Worm (Caenorhabditis elegans) whole organism, mixed stage, embryonic: ENCODE results near the gene mvk-1.

Experiments
- M03D4.4 ChIP-seq: sonication (generic microtip); optimal IDR thresholded peaks from 2 replicates; lab custom pipeline; 2017; ENCODE audit warnings: mild to moderate bottlenecking, missing genetic modification characterization, missing compliant biosample characterization
- bed-3 ChIP-seq: fragments of 200-800 bp; sonication (Bioruptor generic); optimal IDR thresholded peaks from 3 replicates; lab custom pipeline; 2018; ENCODE audit warnings: mild to moderate bottlenecking, missing genetic modification characterization, moderate library complexity, missing compliant biosample characterization
- ceh-39 ChIP-seq: fragments of 150-350 bp; optimal IDR thresholded peaks from 2 replicates; lab custom pipeline; 2014; ENCODE audit warnings: missing biosample characterization, missing genetic modification characterization
- ceh-43 ChIP-seq: fragments of 200-800 bp; sonication (Bioruptor generic); optimal IDR thresholded peaks from 2 replicates; lab custom pipeline; 2018; ENCODE audit warnings: mild to moderate bottlenecking, missing genetic modification characterization, moderate library complexity, missing compliant biosample characterization
- ceh-83 ChIP-seq: fragments of 200-800 bp; sonication (Bioruptor generic); optimal IDR thresholded peaks from 2 replicates; lab custom pipeline; 2018; ENCODE audit warnings: mild to moderate bottlenecking, missing genetic modification characterization, missing compliant biosample characterization
- ces-1 ChIP-seq: fragments of 150-350 bp; optimal IDR thresholded peaks from 2 replicates; lab custom pipeline; 2014; ENCODE audit warnings: missing biosample characterization, missing genetic modification reagents, missing genetic modification characterization
- cnd-1 ChIP-seq: fragments of 200-800 bp; sonication (Bioruptor generic); optimal IDR thresholded peaks from 2 replicates; lab custom pipeline; 2018; ENCODE audit warnings: mild to moderate bottlenecking, missing genetic modification characterization, missing compliant biosample characterization
- drap-1 ChIP-seq: fragments of 200-800 bp; sonication (Bioruptor generic); optimal IDR thresholded peaks from 3 replicates; lab custom pipeline; 2018; ENCODE audit warnings: mild to moderate bottlenecking, missing genetic modification characterization, missing compliant biosample characterization
- elt-1 ChIP-seq: sonication (generic microtip); optimal IDR thresholded peaks from 2 replicates; lab custom pipeline; 2017; ENCODE audit warnings: missing genetic modification characterization, mild to moderate bottlenecking, missing compliant biosample characterization, antibody characterized with exemption, moderate library complexity, borderline replicate concordance; ENCODE audit not compliant: insufficient read depth
- elt-3 ChIP-seq: fragments of 150-350 bp; optimal IDR thresholded peaks from 2 replicates; lab custom pipeline; 2014; ENCODE audit warnings: missing biosample characterization, missing genetic modification characterization
- flh-1 ChIP-seq: fragments of 200-800 bp; sonication (Bioruptor generic); optimal IDR thresholded peaks from 2 replicates; lab custom pipeline; 2018; ENCODE audit warnings: mild to moderate bottlenecking, missing genetic modification characterization, moderate library complexity, missing compliant biosample characterization
- hlh-1 ChIP-seq: fragments of 150-350 bp; optimal IDR thresholded peaks from 2 replicates; lab custom pipeline; 2014; ENCODE audit warnings: missing biosample characterization, missing genetic modification reagents, missing genetic modification characterization
- lin-13 ChIP-seq: fragments of 150-350 bp; optimal IDR thresholded peaks from 2 replicates; lab custom pipeline; 2014; ENCODE audit warnings: missing biosample characterization, missing genetic modification characterization
- lin-32 ChIP-seq: fragments of 200-800 bp; sonication (Bioruptor generic); optimal IDR thresholded peaks from 2 replicates; lab custom pipeline; 2018; ENCODE audit warnings: mild to moderate bottlenecking, missing genetic modification characterization, missing compliant biosample characterization
- lsy-2 ChIP-seq: fragments of 150-350 bp; optimal IDR thresholded peaks from 2 replicates; lab custom pipeline; 2014; ENCODE audit warnings: missing biosample characterization, missing genetic modification characterization
- mab-5 ChIP-seq: fragments of 150-350 bp; optimal IDR thresholded peaks from 2 replicates; lab custom pipeline; 2014; ENCODE audit warnings: missing biosample characterization, missing genetic modification characterization
- mep-1 ChIP-seq: fragments of 150-350 bp; optimal IDR thresholded peaks from 2 replicates; lab custom pipeline; 2017; ENCODE audit warnings: missing biosample characterization, missing genetic modification reagents, missing genetic modification characterization, inconsistent platforms
- mls-2 ChIP-seq: sonication (generic microtip); optimal IDR thresholded peaks from 2 replicates; lab custom pipeline; 2016; ENCODE audit warnings: mild to moderate bottlenecking, missing genetic modification characterization, moderate library complexity, missing compliant biosample characterization
- nhr-12 ChIP-seq: fragments of 150-350 bp; optimal IDR thresholded peaks from 2 replicates; lab custom pipeline; 2014; ENCODE audit warnings: missing biosample characterization, missing genetic modification characterization
- nhr-2 ChIP-seq: fragments of 150-350 bp; optimal IDR thresholded peaks from 2 replicates; lab custom pipeline; 2014; ENCODE audit warnings: missing biosample characterization, missing genetic modification characterization
- nhr-237 ChIP-seq: fragments of 150-350 bp; optimal IDR thresholded peaks from 2 replicates; lab custom pipeline; 2014; ENCODE audit warnings: missing biosample characterization, missing genetic modification characterization
- nhr-28 ChIP-seq: fragments of 150-350 bp; optimal IDR thresholded peaks from 2 replicates; lab custom pipeline; 2014; ENCODE audit warnings: missing biosample characterization, missing genetic modification characterization
- nhr-76 ChIP-seq: sonication (generic microtip); optimal IDR thresholded peaks from 2 replicates; lab custom pipeline; 2017; ENCODE audit warnings: missing biosample characterization, missing genetic modification characterization
- pha-4 ChIP-seq: fragments of 150-350 bp; optimal IDR thresholded peaks from 2 replicates; lab custom pipeline; 2018; ENCODE audit warnings: missing biosample characterization, missing genetic modification reagents, missing genetic modification characterization
- sem-2 ChIP-seq: fragments of 200-800 bp; sonication (Bioruptor generic); optimal IDR thresholded peaks from 2 replicates; lab custom pipeline; 2018; ENCODE audit warnings: mild to moderate bottlenecking, missing genetic modification characterization, missing compliant biosample characterization
- snpc-4 ChIP-seq: fragments of 150-350 bp; optimal IDR thresholded peaks from 2 replicates; lab custom pipeline; 2014; ENCODE audit warnings: missing biosample characterization, missing genetic modification characterization
- sptf-1 ChIP-seq: sonication (generic microtip); optimal IDR thresholded peaks from 2 replicates; lab custom pipeline; 2017; ENCODE audit warnings: mild to moderate bottlenecking, missing genetic modification characterization, moderate library complexity, missing compliant biosample characterization
- tbx-8 ChIP-seq: fragments of 200-800 bp; sonication (Bioruptor generic); optimal IDR thresholded peaks from 2 replicates; lab custom pipeline; 2018; ENCODE audit warnings: mild to moderate bottlenecking, missing genetic modification characterization, moderate library complexity, missing compliant biosample characterization
- unc-120 ChIP-seq: sonication (generic microtip); optimal IDR thresholded peaks from 2 replicates; lab custom pipeline; 2017; ENCODE audit warnings: missing genetic modification characterization, missing compliant biosample characterization; ENCODE audit not compliant: poor library complexity, severe bottlenecking
- unc-39 ChIP-seq: fragments of 150-350 bp; optimal IDR thresholded peaks from 2 replicates; lab custom pipeline; 2014; ENCODE audit warnings: missing biosample characterization, missing genetic modification characterization
- unc-62 ChIP-seq: fragments of 150-350 bp; optimal IDR thresholded peaks from 2 replicates; lab custom pipeline; 2014; ENCODE audit warnings: missing biosample characterization, missing genetic modification reagents, missing genetic modification characterization
- ztf-11 ChIP-seq: fragments of 150-350 bp; optimal IDR thresholded peaks from 2 replicates; lab custom pipeline; 2014; ENCODE audit warnings: missing biosample characterization, missing genetic modification characterization

Gene mvk-1

ce11 chrIII:6176761-6177160, 40.7 kb upstream of the mvk-1 start, which contains the start of gene F42A10.6:
Gene F42A10.6 (minus strand): TSS chrIII:6176861.
- no peak for TF ChIP-seq unc-39 (tag; lab: Kevin White, UChicago)
- no peak for TF ChIP-seq nhr-2
- no peak for TF ChIP-seq unc-62
- TF ChIP-seq ztf-11 (tag; lab: Kevin White, UChicago) = no peak
- no peak for TF ChIP-seq elt-3 (tag; lab: Kevin White, UChicago)
- no peak for TF ChIP-seq M03D4.4 (tag; lab: Kevin White, UChicago)
- no peak for TF ChIP-seq drap-1 (GFP tag; lab: Kevin White, UChicago)
- TF ChIP-seq pha-4 (tag; lab: Kevin White, UChicago) = no peak
- no peak for TF ChIP-seq unc-120
- TF ChIP-seq nhr-76 (tag; lab: Kevin White, UChicago) = no peak
- TF ChIP-seq tbx-8 (GFP tag; lab: Kevin White, UChicago) = no peak
- no peak for TF ChIP-seq elt-1 (tag; lab: Kevin White, UChicago)
- TF ChIP-seq bed-3 (GFP tag; lab: Kevin White, UChicago) = no peak
- TF ChIP-seq lsy-2 = no peak

- TF ChIP-seq nhr-2 = no peak
- TF ChIP-seq snpc-4 = no peak
- no peak for TF ChIP-seq ceh-43 (GFP tag; lab: Kevin White, UChicago)
- no peak for TF ChIP-seq unc-39 (tag; lab: Kevin White, UChicago)
- no peak for TF ChIP-seq M03D4.4 (tag; lab: Kevin White, UChicago)
- TF ChIP-seq tbx-8 (GFP tag; lab: Kevin White, UChicago) = no peak
- no peak for TF ChIP-seq nhr-12 (tag; lab: Kevin White, UChicago)
- no peak for TF ChIP-seq nhr-237 (tag; lab: Kevin White, UChicago)
- TF ChIP-seq mep-1 (tag; lab: Kevin White, UChicago) = no peak
- TF ChIP-seq, all 35 proteins: peak for 0
These were observed 40.1 kb upstream of the mvk-1 start for ce11 chrIII:6176172-6176571.

ce11 chrIII:6173020-6173597, 37.0 kb upstream of the mvk-1 start, which contains the start of the genes abcf-3 and F42A10.5:
Gene abcf-3 (plus strand): TSS chrIII:6173403.
Gene F42A10.5 (minus strand): TSS chrIII:6173477.
- TF ChIP-seq ceh-83 (GFP tag; lab: Kevin White, UChicago) (peak; percentile 33), M03D4.4 (tag; lab: Kevin White, UChicago) (no peak), mep-1 (tag; lab: Kevin White, UChicago) (peak; percentile 37), pha-4 (tag; lab: Kevin White, UChicago) (peak; percentile 38), lsy-2 (peak; percentile 70), lin-13 (tag; lab: Kevin White, UChicago) (peak; percentile 63), nhr-237 (tag; lab: Kevin White, UChicago) (peak; percentile 16), elt-1 (tag; lab: Kevin White, UChicago) (no peak), sptf-1 (peak; percentile 16)

DNA sequence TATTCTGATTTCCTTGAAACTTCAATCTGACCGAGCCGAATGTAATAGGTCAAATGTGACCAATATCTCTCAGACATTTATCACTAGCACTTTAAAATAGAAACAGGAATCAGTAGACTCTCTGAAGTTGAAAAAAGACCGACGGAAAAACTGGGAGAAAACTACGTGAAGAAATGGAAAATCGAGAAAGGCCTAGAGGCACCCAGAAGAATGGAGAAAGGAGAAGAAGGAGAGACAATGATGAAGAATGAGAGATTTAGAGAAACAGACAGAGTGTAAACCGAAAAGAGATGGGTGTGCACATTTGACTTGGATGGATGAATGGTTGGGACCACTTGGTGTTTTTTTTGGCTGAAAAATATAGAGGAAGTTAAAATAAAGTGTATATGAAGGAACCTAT, 34.0 kb upstream of the mvk-1 start:
- TF ChIP-seq ceh-83 (GFP tag; lab: Kevin White, UChicago) (no peak), lsy-2 (peak; percentile 6), unc-62 (peak; percentile 60), nhr-237 (tag; lab: Kevin White, UChicago) (peak; percentile 13), hlh-1 (tag; lab: Kevin White, UChicago) (peak; percentile 18), unc-39 (tag; lab: Kevin White, UChicago) (no peak), unc-120 (peak; percentile 62), ceh-39 (no peak)

DNA sequence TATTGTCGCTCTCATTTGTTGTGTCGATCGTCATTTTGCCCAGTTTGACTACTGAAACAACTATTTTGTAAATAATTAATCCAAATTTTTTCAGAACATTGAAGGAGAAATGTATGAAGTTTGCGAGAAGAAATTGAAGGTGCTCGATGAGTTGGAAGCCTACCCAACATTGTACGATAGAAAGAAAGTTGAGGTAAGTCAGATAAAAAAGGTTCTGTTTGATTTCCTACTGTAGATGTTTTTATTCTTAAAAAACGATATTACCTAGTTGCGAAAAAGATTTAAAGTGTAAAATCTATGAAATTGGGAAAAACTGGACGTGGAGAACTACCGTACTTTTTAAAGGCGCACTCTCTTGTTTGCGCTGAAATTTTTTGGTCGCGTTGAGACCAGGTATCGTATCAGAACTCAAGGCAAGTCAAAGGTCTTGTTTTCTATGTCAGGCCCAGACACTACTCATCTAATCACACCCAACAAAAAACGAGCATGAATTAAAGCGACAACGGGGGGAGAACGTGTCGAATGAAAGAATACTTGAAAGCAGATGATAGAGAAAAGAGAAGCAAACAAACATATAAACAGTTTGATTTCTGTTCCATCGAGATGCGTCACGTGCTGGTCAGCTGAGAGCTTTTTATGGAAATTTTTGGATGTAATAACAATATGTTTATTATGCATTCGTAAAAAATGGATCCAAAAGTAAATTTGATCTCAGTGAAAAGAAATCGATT, 32.6 kb upstream of the mvk-1 start, which contains the start of gene efk-1:
Gene efk-1 (minus strand): TSS at position 51 of the 731 bp plus-strand sequence.
- TF ChIP-seq snpc-4 (no peak), pha-4 (tag; lab: Kevin White, UChicago) (no peak), ceh-83 (GFP tag; lab: Kevin White, UChicago) (no peak), sem-2 (GFP tag; lab: Kevin White, UChicago) (no peak), flh-1 (no peak), nhr-76 (tag; lab: Kevin White, UChicago) (no peak)
- TF ChIP-seq, all 35 proteins: peak for 0

- no peak for TF ChIP-seq ces-1 (GFP tag; lab: Kevin White, UChicago)
- no peak for TF ChIP-seq mls-2 (tag; lab: Kevin White, UChicago)
- no peak for TF ChIP-seq cnd-1
- no peak for TF ChIP-seq nhr-76 (tag; lab: Kevin White, UChicago)
- TF ChIP-seq mab-5 (tag; lab: Kevin White, UChicago) = no peak
- no peak for TF ChIP-seq nhr-28 (tag; lab: Kevin White, UChicago)
- no peak for TF ChIP-seq pha-4 (tag; lab: Kevin White, UChicago)
- TF ChIP-seq ceh-39 = no peak
- TF ChIP-seq ceh-83 (GFP tag; lab: Kevin White, UChicago) = no peak
- TF ChIP-seq unc-39 (tag; lab: Kevin White, UChicago) = no peak
- no peak for TF ChIP-seq lin-32
- no peak for TF ChIP-seq sem-2 (GFP tag; lab: Kevin White, UChicago)
These were observed 30.6 kb upstream of the mvk-1 start for ce11 chrIII:6166634-6167033.
